Fruit fly (Drosophila melanogaster): ENCODE data around the gene CG4842.

DNA sequence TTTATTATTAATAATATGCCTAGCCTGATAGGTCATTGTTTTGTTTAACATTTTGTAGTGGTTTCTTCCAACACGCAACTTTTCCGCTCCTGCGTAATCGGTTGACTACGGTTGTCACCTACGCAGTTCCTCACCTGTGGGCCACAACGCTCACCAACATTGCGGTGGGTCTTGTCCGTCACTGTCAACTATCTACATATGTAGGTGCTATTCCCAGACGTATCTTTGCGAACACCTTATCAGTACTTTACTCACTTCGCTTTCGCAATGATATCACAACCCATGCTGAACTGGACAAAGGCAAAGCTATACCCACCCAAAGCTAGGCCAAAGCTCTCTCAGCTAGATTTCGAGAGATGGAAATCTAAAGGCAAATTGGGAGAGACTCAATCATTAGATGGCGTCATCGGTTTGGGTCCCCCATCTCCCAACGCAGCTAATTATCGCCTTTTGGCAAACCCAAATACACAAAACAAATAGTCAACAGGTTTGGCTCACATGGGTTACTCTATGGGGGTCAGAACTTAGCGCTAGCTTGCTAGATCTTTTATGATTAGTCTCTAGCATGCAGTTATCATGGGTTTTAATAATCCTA is 11.9 kb upstream of the CG4842 start:
- TF ChIP-seq CTCF (optimal IDR thresholded peaks at IDR 0.05), result no peak
- TF ChIP-seq CG8478 (optimal IDR thresholded peaks at IDR 0.05), result no peak

Measured in S2 (cell line).